Fruit fly (Drosophila melanogaster) whole organism: ENCODE data around the gene TwdlH.

Experiments used
- CG8478 ChIP-seq: fragments of >200 bp; optimal IDR thresholded peaks from 2 replicates; lab custom pipeline; 2018; ENCODE audit warnings: inconsistent platforms
- Dll ChIP-seq: fragments of >200 bp; optimal IDR thresholded peaks from 2 replicates; lab custom pipeline; 2017
- EcR ChIP-seq, 2 experiments: fragments of >200 bp; optimal IDR thresholded peaks; 2 replicates each; lab custom pipeline; 2017; ENCODE audit warnings: missing biosample characterization in 2 of 2, missing genetic modification characterization in 2 of 2, missing genetic modification reagents in 2 of 2
- pan ChIP-seq: fragments of >200 bp; optimal IDR thresholded peaks from 2 replicates; lab custom pipeline; 2017
- psq ChIP-seq: fragments of >200 bp; optimal IDR thresholded peaks from 2 replicates; lab custom pipeline; 2017
- usp ChIP-seq: fragments of >200 bp; optimal IDR thresholded peaks from 2 replicates; lab custom pipeline; 2017; ENCODE audit warnings: missing biosample characterization, missing genetic modification characterization, mixed read lengths

Gene TwdlH

dm6 chr3R:26633432-26633831, at the start of gene TwdlH:
Gene TwdlH, plus strand, starts transcription at chr3R:26633732.
- TF ChIP-seq pan (lab: Kevin White, UChicago) (no peak), usp (GFP tag; lab: Kevin White, UChicago) (no peak), psq (lab: Kevin White, UChicago) (no peak), CG8478 (lab: Kevin White, UChicago) (no peak), Dll (lab: Kevin White, UChicago) (no peak)

DNA sequence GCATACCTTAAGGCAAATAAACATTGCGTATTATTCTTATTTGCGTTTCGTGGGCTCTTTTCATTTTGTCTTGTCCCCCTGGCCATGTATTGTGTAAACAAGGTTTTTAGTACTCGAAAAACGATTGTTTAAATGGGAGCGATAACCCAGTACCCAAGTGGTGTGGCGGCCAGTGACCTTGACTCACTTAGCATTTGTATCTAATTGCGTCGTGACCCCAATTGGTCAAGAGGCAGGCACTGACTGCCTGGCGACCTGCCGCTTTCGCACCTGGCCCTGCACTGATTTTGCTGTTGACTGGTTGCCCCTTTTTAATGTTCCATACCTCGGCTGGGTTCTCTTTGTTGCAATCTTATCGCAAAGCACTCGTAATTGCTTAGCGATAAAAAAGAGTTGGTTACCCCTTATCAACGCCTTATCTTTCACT, 45.4 kb upstream of the TwdlH start:
- no peak for TF ChIP-seq usp (GFP tag; lab: Kevin White, UChicago)
- peak in 1 of 2 experiments; percentile 14 for TF ChIP-seq EcR (GFP tag; optimal IDR thresholded peaks at IDR 0.05; lab: Kevin White, UChicago)
- TF ChIP-seq pan (lab: Kevin White, UChicago) = no peak

DNA sequence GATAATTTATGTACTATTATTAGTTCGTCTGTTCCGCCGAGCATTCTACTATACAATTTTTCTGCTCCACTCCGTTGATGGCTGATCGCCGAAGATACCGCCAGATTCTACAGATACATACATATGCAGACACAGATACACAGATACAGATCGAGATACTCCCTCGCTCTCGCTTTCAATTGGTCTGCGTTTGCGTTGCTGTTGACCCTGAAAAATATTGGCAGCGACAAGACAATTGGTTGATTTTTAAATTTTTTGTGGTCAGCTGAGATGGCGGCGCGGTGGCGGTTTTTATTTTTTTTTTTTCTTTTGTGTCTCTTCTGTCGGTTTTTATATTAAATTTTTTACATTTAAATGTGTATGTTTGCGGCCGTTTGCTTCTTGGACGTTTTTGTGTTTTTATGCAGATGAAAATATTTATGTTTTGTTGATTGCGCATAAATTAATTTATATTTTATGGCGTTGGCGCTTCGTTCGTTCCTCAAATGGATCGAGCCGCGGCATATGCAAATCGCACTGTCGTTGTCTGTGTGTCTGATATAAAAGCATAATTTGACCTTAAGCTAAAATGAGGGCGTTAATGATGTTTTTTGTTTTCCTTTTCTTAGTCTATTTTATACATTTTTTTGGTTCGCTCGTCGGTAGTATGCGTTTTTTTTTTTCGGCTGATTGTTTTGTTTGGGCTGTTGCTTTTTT, 39.5 kb upstream of the TwdlH start:
- no peak for TF ChIP-seq EcR (GFP tag; optimal IDR thresholded peaks at IDR 0.05; lab: Kevin White, UChicago)
- TF ChIP-seq psq (lab: Kevin White, UChicago) = no peak
- no peak for TF ChIP-seq Dll (lab: Kevin White, UChicago)
- TF ChIP-seq usp (GFP tag; lab: Kevin White, UChicago) = no peak
- TF ChIP-seq pan (lab: Kevin White, UChicago) = no peak
- no peak for TF ChIP-seq CG8478 (lab: Kevin White, UChicago)

dm6 chr3R:26606498-26606897, 27.0 kb upstream of the TwdlH start:
- no peak for TF ChIP-seq EcR (GFP tag; optimal IDR thresholded peaks at IDR 0.05; lab: Kevin White, UChicago)
- no peak for TF ChIP-seq pan (lab: Kevin White, UChicago)
- no peak for TF ChIP-seq psq (lab: Kevin White, UChicago)

DNA sequence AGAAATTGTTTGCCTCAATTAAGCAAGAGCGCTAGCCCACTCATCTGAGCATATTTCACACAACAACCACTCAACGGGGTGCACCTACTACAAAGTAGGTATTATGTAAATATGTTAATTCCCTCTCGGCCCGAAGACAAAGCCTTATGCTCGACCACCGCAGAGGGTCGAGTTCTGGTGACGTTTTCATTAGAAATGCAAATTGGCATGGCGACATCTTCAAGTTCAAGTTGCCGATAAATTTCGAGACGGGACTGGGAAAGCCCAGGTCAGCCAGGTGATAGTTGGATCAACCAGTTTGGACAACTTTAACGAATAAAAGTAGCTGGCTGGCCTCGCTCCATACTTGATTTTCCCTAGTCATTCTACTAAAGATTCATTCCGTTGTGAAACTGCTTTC, 18.1 kb upstream of the TwdlH start:
- TF ChIP-seq Dll (lab: Kevin White, UChicago) (no peak), CG8478 (lab: Kevin White, UChicago) (no peak), EcR (GFP tag; optimal IDR thresholded peaks at IDR 0.05; lab: Kevin White, UChicago) (no peak), psq (lab: Kevin White, UChicago) (no peak), pan (lab: Kevin White, UChicago) (no peak), usp (GFP tag; lab: Kevin White, UChicago) (no peak)

dm6 chr3R:26618818-26619217, 14.7 kb upstream of the TwdlH start, which contains the start of gene TwdlM:
Gene TwdlM, plus strand, starts transcription at chr3R:26619118.
- no peak for TF ChIP-seq Dll (lab: Kevin White, UChicago)
- no peak for TF ChIP-seq pan (lab: Kevin White, UChicago)
- TF ChIP-seq EcR (GFP tag; optimal IDR thresholded peaks at IDR 0.05; lab: Kevin White, UChicago) = no peak
- TF ChIP-seq usp (GFP tag; lab: Kevin White, UChicago) = no peak
- TF ChIP-seq CG8478 (lab: Kevin White, UChicago) = no peak
- TF ChIP-seq psq (lab: Kevin White, UChicago) = no peak

DNA sequence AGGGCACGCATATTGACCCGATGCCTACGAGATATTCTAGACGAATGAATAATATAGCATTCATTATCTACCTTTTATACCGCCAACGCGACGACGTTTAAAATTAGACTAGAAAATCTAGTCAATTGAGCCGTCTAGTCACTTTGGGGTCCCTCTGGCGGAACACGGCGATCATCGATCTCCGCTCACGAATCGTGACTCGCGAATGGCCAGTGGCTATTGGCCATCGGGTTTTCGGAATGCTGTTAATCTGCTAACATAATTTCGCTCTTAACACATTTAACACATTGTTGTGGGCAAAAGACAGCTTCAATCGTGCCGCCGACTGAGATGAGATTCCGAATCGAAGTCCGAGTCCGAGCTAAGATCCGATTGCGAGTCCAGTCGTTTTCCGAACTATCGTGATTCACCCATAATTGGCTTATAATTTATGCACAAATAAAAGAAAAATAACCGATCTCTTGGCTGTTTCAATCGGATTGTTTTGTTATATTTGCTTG, 12.2 kb upstream of the TwdlH start, which contains the start of gene TwdlP:
Gene TwdlP (minus strand): TSS at position 51 of the 500 bp plus-strand sequence.
- TF ChIP-seq EcR (GFP tag; optimal IDR thresholded peaks at IDR 0.05; lab: Kevin White, UChicago) (no peak), usp (GFP tag; lab: Kevin White, UChicago) (no peak), pan (lab: Kevin White, UChicago) (no peak), Dll (lab: Kevin White, UChicago) (no peak), CG8478 (lab: Kevin White, UChicago) (no peak), psq (lab: Kevin White, UChicago) (no peak)

- no peak for TF ChIP-seq psq (lab: Kevin White, UChicago)
- TF ChIP-seq CG8478 (lab: Kevin White, UChicago) = no peak
- TF ChIP-seq Dll (lab: Kevin White, UChicago) = no peak
- no peak for TF ChIP-seq pan (lab: Kevin White, UChicago)
- TF ChIP-seq usp (GFP tag; lab: Kevin White, UChicago) = no peak
- TF ChIP-seq EcR (GFP tag; optimal IDR thresholded peaks at IDR 0.05; lab: Kevin White, UChicago) = no peak
Measured at dm6 chr3R:26623493-26623956, 10.0 kb upstream of the TwdlH start, which contains the start of gene TwdlB. Gene TwdlB, minus strand, starts transcription at chr3R:26623543.

- TF ChIP-seq usp (GFP tag; lab: Kevin White, UChicago) = no peak
- TF ChIP-seq psq (lab: Kevin White, UChicago) = no peak
- no peak for TF ChIP-seq pan (lab: Kevin White, UChicago)
- TF ChIP-seq Dll (lab: Kevin White, UChicago) = no peak
- TF ChIP-seq CG8478 (lab: Kevin White, UChicago) = no peak
- no peak for TF ChIP-seq EcR (GFP tag; optimal IDR thresholded peaks at IDR 0.05; lab: Kevin White, UChicago)
Measured at dm6 chr3R:26625552-26625951, 8.0 kb upstream of the TwdlH start, which contains the start of gene TwdlL. Gene TwdlL, minus strand, starts transcription at chr3R:26625652.

DNA sequence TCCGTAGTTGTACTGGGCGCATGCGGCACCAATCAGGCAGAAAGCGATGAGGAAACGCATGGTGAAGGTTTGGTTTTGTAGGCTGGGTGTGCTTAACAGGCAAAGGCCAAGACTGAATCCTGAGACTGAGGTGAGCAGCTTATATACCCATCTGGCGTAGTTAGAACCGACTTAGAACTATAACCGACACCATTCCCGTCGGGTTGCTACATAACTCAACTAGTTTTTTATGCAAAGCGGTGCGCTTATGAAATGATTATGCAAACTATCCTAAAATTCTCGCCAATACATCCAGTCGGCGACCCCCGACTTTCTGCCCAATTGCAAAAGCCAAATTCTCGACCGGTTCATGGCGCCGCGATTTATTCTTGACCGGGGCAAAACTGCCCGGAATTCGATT, 6.9 kb upstream of the TwdlH start, which contains the start of gene TwdlO:
Gene TwdlO (minus strand): TSS at position 101 of the 400 bp plus-strand sequence.
- TF ChIP-seq usp (GFP tag; lab: Kevin White, UChicago) (no peak), EcR (GFP tag; optimal IDR thresholded peaks at IDR 0.05; lab: Kevin White, UChicago) (no peak), psq (lab: Kevin White, UChicago) (no peak), Dll (lab: Kevin White, UChicago) (no peak), CG8478 (lab: Kevin White, UChicago) (no peak), pan (lab: Kevin White, UChicago) (no peak)

dm6 chr3R:26628624-26629023, 4.9 kb upstream of the TwdlH start, which contains the start of gene TwdlK:
Gene TwdlK, minus strand, starts transcription at chr3R:26628724.
- no peak for TF ChIP-seq psq (lab: Kevin White, UChicago)
